Fruit fly (Drosophila melanogaster) whole organism, pupa: ENCODE data around the gene Rcd-1.

Experiments used
- CG10348 ChIP-seq: fragments of 200-800 bp; sonication (Bioruptor generic); IDR thresholded peaks from 2 replicates; pipeline ENCODE4 v1.3.6; 2022; ENCODE audit warnings: missing biosample characterization, missing genetic modification characterization
- CG12605 ChIP-seq: fragments of 200-800 bp; sonication (Bioruptor generic); IDR thresholded peaks from 2 replicates; pipeline ENCODE4 v1.3.6; 2022; ENCODE audit warnings: missing biosample characterization, missing genetic modification characterization
- CG13204 ChIP-seq: fragments of 200-800 bp; sonication (Bioruptor generic); optimal IDR thresholded peaks from 2 replicates; lab custom pipeline; 2018; ENCODE audit warnings: missing biosample characterization, mild to moderate bottlenecking, missing genetic modification characterization, moderate library complexity
- CG14655 ChIP-seq: fragments of 200-800 bp; sonication (Bioruptor generic); optimal IDR thresholded peaks from 3 replicates; lab custom pipeline; 2017; ENCODE audit warnings: mild to moderate bottlenecking, missing biosample characterization, missing genetic modification reagents, missing genetic modification characterization
- CG15710 ChIP-seq: fragments of 200-800 bp; sonication (Bioruptor generic); optimal IDR thresholded peaks from 2 replicates; lab custom pipeline; 2018; ENCODE audit warnings: missing biosample characterization, mild to moderate bottlenecking, missing genetic modification characterization, moderate library complexity
- CG17806 ChIP-seq: fragments of 200-800 bp; sonication (Bioruptor generic); optimal IDR thresholded peaks from 2 replicates; lab custom pipeline; 2018; ENCODE audit warnings: missing biosample characterization, mild to moderate bottlenecking, missing genetic modification characterization, moderate library complexity
- CG32121 ChIP-seq: fragments of 200-800 bp; sonication (Bioruptor generic); IDR thresholded peaks from 2 replicates; pipeline ENCODE4 v1.3.6; 2022; ENCODE audit warnings: missing biosample characterization, missing genetic modification characterization
- CG34367 ChIP-seq: fragments of 200-800 bp; sonication (Bioruptor generic); optimal IDR thresholded peaks from 2 replicates; lab custom pipeline; 2018; ENCODE audit warnings: missing biosample characterization, mild to moderate bottlenecking, missing genetic modification characterization
- CG4496 ChIP-seq: fragments of 200-800 bp; sonication (Bioruptor generic); IDR thresholded peaks from 3 replicates; pipeline ENCODE4 v1.3.6; 2022; ENCODE audit warnings: missing biosample characterization, missing genetic modification characterization
- CG8159 ChIP-seq: fragments of 200-800 bp; sonication (Bioruptor generic); optimal IDR thresholded peaks from 3 replicates; lab custom pipeline; 2018; ENCODE audit warnings: missing biosample characterization, mild to moderate bottlenecking, missing genetic modification characterization, moderate library complexity
- CG8301 ChIP-seq: fragments of 200-800 bp; sonication (Bioruptor generic); optimal IDR thresholded peaks from 2 replicates; lab custom pipeline; 2018; ENCODE audit warnings: missing biosample characterization, mild to moderate bottlenecking, missing genetic modification characterization
- CG9948 ChIP-seq: fragments of 200-800 bp; sonication (Bioruptor generic); optimal IDR thresholded peaks from 2 replicates; lab custom pipeline; 2018; ENCODE audit warnings: missing biosample characterization, mild to moderate bottlenecking, missing genetic modification characterization, moderate library complexity
- D1 ChIP-seq: fragments of 200-800 bp; sonication (Bioruptor generic); optimal IDR thresholded peaks from 2 replicates; lab custom pipeline; 2018; ENCODE audit warnings: missing biosample characterization, mild to moderate bottlenecking, missing genetic modification characterization, moderate library complexity
- EcR ChIP-seq: fragments of 200-800 bp; sonication (Bioruptor generic); optimal IDR thresholded peaks from 3 replicates; lab custom pipeline; 2019; ENCODE audit warnings: missing biosample characterization, missing genetic modification characterization, mild to moderate bottlenecking, moderate library complexity, missing genetic modification reagents
- Ets98B ChIP-seq: fragments of 200-800 bp; sonication (Bioruptor generic); IDR thresholded peaks from 2 replicates; pipeline ENCODE4 v1.3.6; 2022; ENCODE audit warnings: missing biosample characterization, missing genetic modification characterization
- Pif1A ChIP-seq: fragments of 200-800 bp; sonication (Bioruptor generic); optimal IDR thresholded peaks from 3 replicates; lab custom pipeline; 2016; ENCODE audit warnings: missing biosample characterization, missing genetic modification characterization
- Pif1B ChIP-seq: fragments of 200-800 bp; sonication (Bioruptor generic); optimal IDR thresholded peaks from 3 replicates; lab custom pipeline; 2016; ENCODE audit warnings: missing biosample characterization, missing genetic modification characterization
- Snoo ChIP-seq: fragments of 200-800 bp; sonication (Bioruptor generic); optimal IDR thresholded peaks from 3 replicates; lab custom pipeline; 2017; ENCODE audit warnings: missing biosample characterization, mild to moderate bottlenecking, missing genetic modification characterization, inconsistent platforms
- fd96Ca ChIP-seq: fragments of 200-800 bp; sonication (Bioruptor generic); IDR thresholded peaks from 3 replicates; pipeline ENCODE4 v1.3.6; 2022; ENCODE audit warnings: missing biosample characterization, missing genetic modification characterization
- gl ChIP-seq: fragments of 200-800 bp; sonication (Bioruptor generic); optimal IDR thresholded peaks from 2 replicates; lab custom pipeline; 2018; ENCODE audit warnings: missing biosample characterization, mild to moderate bottlenecking, missing genetic modification characterization
- rn ChIP-seq: fragments of 200-800 bp; sonication (Bioruptor generic); IDR thresholded peaks from 2 replicates; pipeline ENCODE4 v1.3.6; 2022; ENCODE audit warnings: missing biosample characterization, missing genetic modification characterization

Gene Rcd-1

dm6 chrX:19606971-19607370, 31.6 kb upstream of the Rcd-1 start:
- no peak for TF ChIP-seq CG9948 (tag; lab: Kevin White, UChicago)
- TF ChIP-seq gl (tag; lab: Kevin White, UChicago): no peak
- no peak for TF ChIP-seq CG8159 (tag; lab: Kevin White, UChicago)
- no peak for TF ChIP-seq D1
- no peak for TF ChIP-seq Pif1A (GFP tag; lab: Kevin White, UChicago)
- no peak for TF ChIP-seq CG13204 (GFP tag; lab: Kevin White, UChicago)
- TF ChIP-seq CG14655 (GFP tag; lab: Kevin White, UChicago): no peak
- no peak for TF ChIP-seq fd96Ca (GFP tag; lab: Robert Waterston, UW)
- no peak for TF ChIP-seq CG15710
- TF ChIP-seq Ets98B (GFP tag; lab: Robert Waterston, UW): no peak
- no peak for TF ChIP-seq CG8301 (tag; lab: Kevin White, UChicago)
- no peak for TF ChIP-seq CG34367 (tag; lab: Kevin White, UChicago)
- no peak for TF ChIP-seq CG17806 (tag; lab: Kevin White, UChicago)
- TF ChIP-seq CG32121: no peak

dm6 chrX:19608042-19608609, 30.4 kb upstream of the Rcd-1 start:
- TF ChIP-seq Snoo (tag; lab: Kevin White, UChicago) (no peak), Ets98B (GFP tag; lab: Robert Waterston, UW) (no peak), D1 (no peak), EcR (GFP tag; lab: Kevin White, UChicago) (peak; percentile 51), CG10348 (GFP tag; lab: Robert Waterston, UW) (no peak)
- TF ChIP-seq, all 21 proteins: peak for 1

dm6 chrX:19611226-19611625, 27.3 kb upstream of the Rcd-1 start, which contains the start of the genes Shawn and Tyler:
TSS of gene Shawn (plus strand) at chrX:19611526.
TSS of gene Tyler (plus strand) at chrX:19611526.
- no peak for TF ChIP-seq CG34367 (tag; lab: Kevin White, UChicago)
- no peak for TF ChIP-seq gl (tag; lab: Kevin White, UChicago)
- no peak for TF ChIP-seq fd96Ca (GFP tag; lab: Robert Waterston, UW)
- TF ChIP-seq CG4496 (GFP tag; lab: Robert Waterston, UW): no peak
- TF ChIP-seq CG32121: no peak
- TF ChIP-seq Pif1A (GFP tag; lab: Kevin White, UChicago): no peak
- no peak for TF ChIP-seq CG15710
- no peak for TF ChIP-seq CG12605 (GFP tag; lab: Robert Waterston, UW)
- TF ChIP-seq CG10348 (GFP tag; lab: Robert Waterston, UW): no peak
- no peak for TF ChIP-seq CG13204 (GFP tag; lab: Kevin White, UChicago)
- TF ChIP-seq D1: no peak
- no peak for TF ChIP-seq CG17806 (tag; lab: Kevin White, UChicago)

- TF ChIP-seq CG4496 (GFP tag; lab: Robert Waterston, UW): peak; percentile 83
- TF ChIP-seq D1: no peak
- no peak for TF ChIP-seq rn (GFP tag; lab: Robert Waterston, UW)
- TF ChIP-seq CG9948 (tag; lab: Kevin White, UChicago): no peak
- peak; percentile 45 for TF ChIP-seq CG34367 (tag; lab: Kevin White, UChicago)
- TF ChIP-seq Snoo (tag; lab: Kevin White, UChicago): peak; percentile 60
- TF ChIP-seq Ets98B (GFP tag; lab: Robert Waterston, UW): peak; percentile 10; the same call in 1 of the 2 replicates
- peak; percentile 57 for TF ChIP-seq CG12605 (GFP tag; lab: Robert Waterston, UW)
- TF ChIP-seq CG8159 (tag; lab: Kevin White, UChicago): no peak
- TF ChIP-seq gl (tag; lab: Kevin White, UChicago): peak; percentile 34
Measured at dm6 chrX:19613473-19613872, 25.1 kb upstream of the Rcd-1 start.

- TF ChIP-seq rn (GFP tag; lab: Robert Waterston, UW) (no peak), CG14655 (GFP tag; lab: Kevin White, UChicago) (no peak), EcR (GFP tag; lab: Kevin White, UChicago) (no peak), Snoo (tag; lab: Kevin White, UChicago) (no peak), CG13204 (GFP tag; lab: Kevin White, UChicago) (no peak), gl (tag; lab: Kevin White, UChicago) (no peak), Pif1B (GFP tag; lab: Kevin White, UChicago) (no peak), CG9948 (tag; lab: Kevin White, UChicago) (no peak), CG34367 (tag; lab: Kevin White, UChicago) (no peak), Ets98B (GFP tag; lab: Robert Waterston, UW) (no peak), CG17806 (tag; lab: Kevin White, UChicago) (no peak), Pif1A (GFP tag; lab: Kevin White, UChicago) (no peak), CG10348 (GFP tag; lab: Robert Waterston, UW) (no peak), CG15710 (no peak), CG8301 (tag; lab: Kevin White, UChicago) (no peak), CG4496 (GFP tag; lab: Robert Waterston, UW) (no peak)
- TF ChIP-seq, all 21 proteins: peak for 0
Measured at dm6 chrX:19615990-19616663, 22.4 kb upstream of the Rcd-1 start, which contains the start of gene CG14210. TSS of gene CG14210 (plus strand) at chrX:19616196.
